Fruit fly (Drosophila melanogaster): ENCODE data around the gene roq.

roq gene

DNA sequence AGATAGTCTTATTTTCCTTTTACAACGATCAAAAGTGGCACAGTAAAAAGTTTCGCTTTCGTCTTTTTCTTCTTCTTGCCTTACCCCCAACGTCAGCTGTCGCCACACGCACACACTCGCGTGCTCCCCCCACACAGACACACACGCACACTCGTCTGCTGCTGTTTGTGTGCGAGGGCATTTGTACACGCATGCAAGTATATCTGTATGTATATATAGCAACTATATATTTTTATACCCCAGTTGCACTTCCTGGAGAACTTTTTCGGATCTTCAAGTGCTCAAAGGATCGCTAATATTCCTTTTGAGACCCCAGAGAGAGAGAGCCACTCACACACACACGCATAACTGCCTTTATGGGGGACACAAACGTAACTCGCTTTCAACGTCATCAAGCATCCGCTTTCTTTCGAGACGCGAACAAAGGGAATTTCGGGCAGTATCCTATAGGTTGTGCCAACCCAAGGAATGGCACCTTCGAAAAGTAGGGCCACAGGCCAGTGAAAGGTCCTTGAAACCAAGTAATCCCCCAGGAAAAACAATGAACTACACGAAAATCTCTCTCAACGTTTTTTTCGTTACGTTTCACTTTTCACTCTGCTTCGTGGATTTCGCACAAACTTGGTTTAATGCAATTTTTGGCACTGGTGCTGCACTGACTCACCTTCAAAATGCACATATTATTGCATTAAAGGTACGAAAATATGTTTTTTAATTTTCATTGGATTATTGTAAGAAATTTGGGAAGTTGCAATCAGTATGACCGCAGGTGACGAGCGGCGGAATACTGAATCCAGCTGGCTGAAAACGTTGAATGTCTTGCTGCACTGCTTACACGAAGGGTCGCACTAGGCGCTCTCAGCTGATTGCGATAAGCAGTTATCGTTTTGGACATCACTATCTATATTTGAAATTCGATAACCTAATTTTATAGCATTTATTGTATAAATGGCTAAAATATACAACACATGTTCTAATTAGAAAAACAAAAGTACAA, at the start of gene roq:
roq (minus strand) TSS at position 799 of the 997 bp plus-strand sequence.
- TF ChIP-seq noc (tag; optimal IDR thresholded peaks at IDR 0.05): no peak

DNA sequence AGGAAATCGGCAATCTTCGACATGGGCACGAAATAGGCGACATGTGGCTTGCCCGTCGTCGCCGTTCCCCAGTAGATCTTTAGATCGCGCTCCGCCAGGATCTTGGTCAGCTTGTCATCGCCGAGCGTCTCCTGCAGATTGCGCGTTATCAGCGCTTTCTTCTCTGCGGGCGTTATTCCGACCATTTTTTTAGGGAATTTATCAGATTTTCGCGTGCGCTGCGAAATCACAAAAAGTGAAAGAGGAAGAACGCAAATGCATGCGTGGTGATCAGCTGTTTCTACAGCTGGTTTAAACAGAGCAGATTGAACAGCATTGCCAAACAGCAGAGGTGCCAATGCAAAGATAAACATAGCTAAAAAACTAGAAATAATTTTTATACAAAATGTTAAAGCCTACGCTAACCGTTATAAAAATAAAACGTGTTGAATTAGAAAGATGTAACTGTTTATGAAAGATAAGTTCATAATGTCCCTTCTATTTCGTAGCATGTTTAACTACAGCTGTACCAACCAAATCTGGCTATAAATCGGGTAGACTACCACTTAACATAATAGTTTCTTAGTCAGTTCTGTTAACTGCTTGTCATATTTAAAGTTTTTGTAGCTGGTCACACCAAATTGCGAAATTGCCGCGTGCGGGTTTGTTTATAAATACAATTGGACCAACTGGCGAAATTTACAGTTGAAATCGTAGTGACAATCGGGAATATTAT, 40.9 kb upstream of the roq start, which contains the start of the genes TyrRS and CG33158:
TyrRS (minus strand) TSS at position 244 of the 715 bp plus-strand sequence.
CG33158 (plus strand) TSS at position 539 of the 715 bp plus-strand sequence.
- no peak for TF ChIP-seq noc (tag; optimal IDR thresholded peaks at IDR 0.05)

DNA sequence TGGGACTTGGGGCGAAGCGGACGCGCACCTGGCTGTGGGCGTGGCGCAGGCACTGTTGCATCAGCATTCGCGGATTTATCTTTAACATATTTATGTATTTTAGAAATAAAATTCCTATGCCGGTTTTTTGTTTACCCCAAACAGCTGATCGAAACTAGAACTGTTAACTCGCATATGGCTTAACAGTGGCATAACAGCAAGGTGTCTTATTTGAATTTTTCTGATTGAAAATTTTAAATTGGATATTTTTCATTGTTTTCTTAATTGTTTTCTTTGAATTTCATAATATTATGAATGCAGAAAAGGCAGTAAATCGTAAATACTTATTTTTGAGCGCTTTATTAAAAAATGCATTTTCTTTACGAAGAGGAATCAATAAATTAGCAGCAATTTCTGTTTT, 38.7 kb upstream of the roq start, which contains the start of gene GluRS-m:
GluRS-m (minus strand) TSS at position 154 of the 400 bp plus-strand sequence.
- TF ChIP-seq noc (tag; optimal IDR thresholded peaks at IDR 0.05): no peak

DNA sequence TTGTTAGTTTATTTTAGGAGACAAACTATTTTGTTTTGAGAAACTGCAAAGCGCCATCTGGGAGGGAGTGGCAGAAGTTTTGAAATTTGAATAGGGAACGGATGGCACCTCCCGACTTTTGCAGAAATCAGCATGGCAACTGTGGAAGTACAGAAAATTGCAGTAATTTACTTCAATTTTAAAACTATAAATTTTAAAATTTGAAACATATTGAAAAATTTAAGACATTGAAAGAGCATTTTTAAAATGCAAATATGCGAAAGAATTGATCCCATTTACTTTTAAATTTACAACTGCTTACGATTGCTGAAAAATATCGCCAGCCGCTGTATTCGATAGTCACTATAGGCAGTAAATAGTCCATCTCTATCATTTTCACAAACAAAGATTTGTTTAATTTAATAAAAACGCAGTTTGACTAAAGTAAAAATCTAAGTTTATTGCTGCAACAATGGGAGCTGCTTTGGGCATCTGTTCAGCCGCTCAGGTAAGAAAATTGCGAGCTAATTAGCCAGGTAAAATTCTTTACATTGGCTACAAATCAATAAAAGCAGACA, 34.1 kb upstream of the roq start, which contains the start of gene Serinc:
Serinc (plus strand) TSS at position 329 of the 557 bp plus-strand sequence.
- TF ChIP-seq noc (tag; optimal IDR thresholded peaks at IDR 0.05): no peak

DNA sequence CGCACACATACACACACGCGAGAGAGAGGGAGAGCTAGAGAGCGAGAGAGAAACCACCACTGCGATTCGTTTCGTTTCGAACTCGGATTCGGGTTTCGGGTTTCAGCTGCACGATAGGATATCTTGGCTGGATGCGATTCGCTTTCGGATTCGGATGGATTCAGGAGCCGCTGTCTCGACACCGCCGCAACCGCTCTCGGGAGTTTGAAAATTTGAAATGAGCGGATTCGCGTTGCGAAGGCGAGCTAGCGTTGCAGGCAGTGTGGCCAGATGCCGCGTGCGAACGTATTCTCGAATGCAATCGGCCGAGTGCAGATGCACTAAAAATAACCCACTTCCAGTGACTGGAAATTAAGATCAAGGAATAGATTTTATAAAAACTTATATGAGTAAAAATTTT, 33.2 kb upstream of the roq start, which contains the start of gene fax:
fax (minus strand) TSS at position 263 of the 400 bp plus-strand sequence.
- TF ChIP-seq noc (tag; optimal IDR thresholded peaks at IDR 0.05): no peak

DNA sequence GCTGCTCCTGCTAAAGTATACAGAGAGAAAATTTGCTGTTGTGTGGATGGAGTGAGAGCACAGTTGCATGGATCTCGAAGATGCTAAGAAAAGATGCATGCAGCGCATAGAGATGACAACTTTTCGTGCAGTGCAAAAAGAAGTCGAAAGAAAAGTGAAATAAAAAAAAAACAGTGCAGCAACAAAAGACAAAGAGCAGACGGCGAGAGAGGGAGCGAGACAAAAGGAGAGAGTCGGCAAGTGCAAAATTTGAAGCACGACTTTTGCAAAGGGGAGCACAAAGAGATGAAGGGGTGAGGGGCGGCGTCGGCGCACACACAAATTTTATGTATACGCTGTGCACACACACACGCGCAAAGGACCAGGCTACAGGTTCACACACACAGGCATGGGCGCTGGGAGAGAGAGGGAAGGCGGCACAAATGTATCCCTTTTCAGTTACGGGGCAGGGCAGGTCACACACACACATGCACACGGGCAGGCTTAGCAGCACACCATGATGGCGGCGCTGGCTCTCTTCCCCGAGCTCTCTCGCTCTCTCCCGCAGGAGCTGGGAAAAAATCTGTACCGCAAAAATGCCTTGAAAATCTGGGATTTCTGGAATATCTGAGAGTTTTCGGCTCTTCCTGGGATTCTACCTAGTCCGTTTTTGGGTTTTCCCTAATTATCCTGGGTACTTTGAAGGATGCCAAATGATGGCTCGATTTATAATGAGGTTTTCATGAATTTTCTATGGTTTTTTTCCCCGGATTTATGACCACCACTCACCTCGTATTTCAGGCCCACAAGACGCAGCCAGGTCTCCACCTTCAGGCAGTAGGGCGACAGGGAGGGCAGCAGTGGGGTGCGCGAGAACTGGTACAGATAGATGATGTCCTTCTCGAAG, 32.1 kb upstream of the roq start:
- no peak for TF ChIP-seq noc (tag; optimal IDR thresholded peaks at IDR 0.05)

DNA sequence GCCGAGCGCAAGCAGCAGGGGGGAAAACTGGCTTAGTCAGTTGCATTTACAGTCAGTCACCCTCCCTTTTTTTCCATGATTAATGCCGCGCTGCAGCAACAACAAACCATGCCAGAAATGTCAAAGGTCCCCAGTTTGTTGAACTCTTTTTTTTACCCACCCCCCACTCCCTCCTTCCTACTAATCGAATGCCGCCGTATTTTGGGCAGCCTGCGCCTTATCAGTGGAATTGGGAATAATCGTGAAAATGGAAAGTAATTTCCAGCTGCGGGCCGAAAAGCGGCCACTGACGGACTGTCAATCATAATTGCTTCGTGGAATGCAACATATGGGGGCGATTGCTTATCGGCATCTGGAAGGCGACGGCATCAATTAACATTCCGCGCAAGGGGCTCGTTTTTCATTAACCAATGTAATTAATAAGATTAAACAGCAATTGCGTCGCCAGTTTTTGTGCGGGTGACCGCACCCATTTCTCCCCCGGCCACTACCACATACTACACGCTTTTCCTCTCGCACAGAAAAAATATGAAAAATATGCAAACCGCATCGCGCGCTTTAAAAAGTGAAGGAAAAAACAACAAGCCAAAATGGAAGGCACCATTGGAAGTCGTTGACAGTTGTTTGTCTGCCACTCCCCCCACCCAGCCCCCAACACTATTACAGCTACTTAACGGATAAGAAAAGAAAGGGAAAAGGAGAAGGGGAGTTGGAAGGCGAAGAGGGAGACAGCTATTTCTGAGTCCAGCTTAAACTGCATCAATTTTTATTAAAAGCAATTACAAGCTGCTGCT, 31.3 kb upstream of the roq start:
- TF ChIP-seq noc (tag; optimal IDR thresholded peaks at IDR 0.05): no peak

DNA sequence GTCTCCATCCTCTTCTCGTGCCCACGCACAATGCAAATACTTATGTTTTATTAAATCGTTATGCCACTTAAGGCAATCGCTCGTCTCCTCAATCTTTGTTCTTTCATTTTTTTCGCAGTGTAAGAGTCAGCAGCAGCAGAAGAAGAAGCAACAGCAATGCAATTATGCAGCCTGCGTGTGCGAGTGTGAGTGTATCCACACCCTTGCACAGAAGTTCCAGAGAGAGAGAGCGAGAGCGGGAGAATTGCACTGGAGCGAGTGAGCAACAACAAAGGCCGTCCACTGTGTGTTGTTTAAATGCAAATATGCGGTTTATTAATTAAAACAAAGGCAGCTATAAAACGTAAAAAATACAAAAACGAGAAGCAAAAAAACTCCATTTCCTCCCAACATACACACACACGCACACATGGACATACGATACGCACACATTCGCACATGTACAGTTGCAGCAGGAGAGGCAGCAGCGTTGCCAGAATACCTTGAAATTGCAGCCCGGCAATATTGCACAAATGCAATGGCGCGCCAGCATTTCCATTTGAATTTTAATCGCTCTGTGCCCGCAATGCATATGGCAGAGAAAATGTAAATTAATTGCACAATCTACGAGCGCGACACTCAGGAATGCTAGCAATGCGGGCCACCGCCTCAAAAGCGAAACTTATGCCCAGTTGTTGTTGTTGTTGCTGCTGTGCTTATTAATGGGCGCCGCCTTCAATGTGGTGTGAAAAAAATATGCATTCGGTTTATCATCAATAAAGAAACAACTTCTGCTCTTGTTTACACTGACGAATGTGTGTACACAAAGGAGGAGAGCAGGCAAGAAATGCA, 30.5 kb upstream of the roq start:
- no peak for TF ChIP-seq noc (tag; optimal IDR thresholded peaks at IDR 0.05)

DNA sequence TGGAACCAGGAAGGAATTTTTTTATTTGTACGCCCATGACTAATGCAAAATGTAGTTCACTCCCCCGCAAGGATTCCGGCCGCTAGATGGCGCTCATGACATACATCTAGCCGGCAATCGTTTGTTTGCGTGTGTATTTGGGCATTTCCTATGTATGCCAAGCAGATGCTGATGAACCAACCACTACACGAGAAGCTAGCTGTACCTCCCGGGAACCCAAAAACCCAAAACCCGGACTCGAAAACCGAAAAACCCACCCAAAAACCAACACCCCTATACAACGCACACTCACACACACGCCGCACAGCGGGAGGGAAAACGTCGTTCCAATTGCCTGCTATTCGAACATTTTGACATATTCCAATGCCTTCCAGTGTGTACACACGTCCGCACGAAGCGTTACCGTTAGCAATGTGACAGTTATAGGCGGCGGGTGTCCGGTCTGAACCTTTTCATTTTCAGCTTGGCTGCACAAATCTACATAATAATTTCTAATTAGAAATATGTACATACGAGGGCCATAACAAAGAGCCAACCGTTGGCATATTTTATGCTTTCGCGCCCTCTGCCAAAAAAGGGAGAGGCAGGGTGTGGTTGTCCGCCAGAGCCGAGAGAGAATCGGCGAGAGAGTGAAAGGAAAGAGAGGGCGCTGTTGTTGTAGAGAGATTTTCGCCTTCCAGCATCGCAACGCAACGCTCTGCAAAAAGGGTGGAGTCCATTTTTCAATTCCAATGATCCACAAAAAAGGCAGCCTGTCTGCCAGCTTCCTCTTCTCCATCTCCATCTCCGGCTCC, 29.6 kb upstream of the roq start:
- TF ChIP-seq noc (tag; optimal IDR thresholded peaks at IDR 0.05): no peak

DNA sequence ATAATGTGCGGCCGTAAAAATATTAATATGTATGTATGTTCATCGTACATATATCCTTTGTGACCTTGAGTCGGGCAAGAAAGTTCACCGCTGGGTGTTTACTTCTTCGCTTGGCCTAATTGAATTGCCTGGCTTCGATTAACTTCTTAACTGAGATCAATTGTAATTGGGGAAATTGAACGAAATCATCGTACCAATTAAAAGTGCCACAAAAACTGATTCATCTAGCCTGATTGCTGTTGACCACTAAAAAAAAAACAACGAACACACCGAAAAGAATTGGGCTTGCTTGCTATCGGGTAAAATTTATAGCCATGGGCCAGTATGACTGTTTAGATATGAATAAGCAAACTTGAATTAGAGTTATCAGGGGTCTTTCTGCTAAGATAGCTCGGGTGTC, 23.9 kb upstream of the roq start:
- TF ChIP-seq noc (tag; optimal IDR thresholded peaks at IDR 0.05): no peak

DNA sequence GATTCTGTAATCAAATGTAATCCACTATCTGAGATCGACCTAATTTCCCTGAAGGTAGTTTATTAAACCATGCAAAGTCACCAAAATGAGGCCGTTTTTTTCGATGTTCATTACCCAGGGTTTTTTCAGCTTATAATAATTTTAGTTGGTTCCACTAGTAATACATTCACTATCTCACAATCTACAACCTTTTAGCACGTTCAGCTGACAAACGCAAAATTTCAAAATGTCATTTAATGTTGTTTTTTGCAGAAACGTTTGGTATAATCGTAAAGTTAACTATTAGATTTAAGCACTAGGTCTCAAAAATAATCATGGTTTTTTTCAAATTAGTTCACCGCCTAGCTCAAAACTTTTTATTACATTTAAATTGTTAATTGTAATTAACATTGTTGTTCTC, 21.8 kb upstream of the roq start, which contains the start of gene CG44836:
CG44836 (minus strand) TSS at position 101 of the 400 bp plus-strand sequence.
- no peak for TF ChIP-seq noc (tag; optimal IDR thresholded peaks at IDR 0.05)

DNA sequence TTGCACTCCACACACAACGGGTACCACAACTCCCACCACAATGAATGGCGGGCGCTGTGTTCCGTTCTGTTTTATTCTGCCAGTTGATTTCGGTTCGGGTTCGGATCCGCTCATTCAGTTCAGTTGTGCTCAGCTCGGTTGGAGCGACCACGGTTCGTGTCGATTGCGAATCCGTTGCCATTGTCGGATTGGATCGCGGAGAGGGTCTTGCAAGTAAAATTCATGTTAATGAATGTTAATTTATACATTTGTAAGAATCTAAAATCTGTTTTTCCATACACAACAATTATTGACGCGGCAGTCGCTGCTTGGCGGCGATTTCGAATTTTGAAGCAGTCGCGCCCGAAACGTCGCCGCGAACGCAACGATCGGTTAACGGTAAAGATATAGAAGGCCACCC, 16.1 kb upstream of the roq start, which contains the start of gene Gagr:
Gagr (plus strand) TSS at position 81 of the 400 bp plus-strand sequence.
- TF ChIP-seq noc (tag; optimal IDR thresholded peaks at IDR 0.05): no peak

Measured in whole organism, larva.